Worm (Caenorhabditis elegans) whole organism, mixed stage, embryonic: ENCODE results near the gene D1079.1.

Experiments used
- M03D4.4 ChIP-seq: sonication (generic microtip); optimal IDR thresholded peaks from 2 replicates; lab custom pipeline; 2017; ENCODE audit warnings: mild to moderate bottlenecking, missing genetic modification characterization, missing compliant biosample characterization
- bed-3 ChIP-seq: fragments of 200-800 bp; sonication (Bioruptor generic); optimal IDR thresholded peaks from 3 replicates; lab custom pipeline; 2018; ENCODE audit warnings: mild to moderate bottlenecking, missing genetic modification characterization, moderate library complexity, missing compliant biosample characterization
- blmp-1 ChIP-seq: fragments of 150-350 bp; optimal IDR thresholded peaks from 2 replicates; lab custom pipeline; 2014; ENCODE audit warnings: missing biosample characterization, missing genetic modification characterization
- ces-1 ChIP-seq: fragments of 150-350 bp; optimal IDR thresholded peaks from 2 replicates; lab custom pipeline; 2014; ENCODE audit warnings: missing biosample characterization, missing genetic modification reagents, missing genetic modification characterization
- cnd-1 ChIP-seq: fragments of 200-800 bp; sonication (Bioruptor generic); optimal IDR thresholded peaks from 2 replicates; lab custom pipeline; 2018; ENCODE audit warnings: mild to moderate bottlenecking, missing genetic modification characterization, missing compliant biosample characterization
- elt-3 ChIP-seq: fragments of 150-350 bp; optimal IDR thresholded peaks from 2 replicates; lab custom pipeline; 2014; ENCODE audit warnings: missing biosample characterization, missing genetic modification characterization
- hlh-1 ChIP-seq: fragments of 150-350 bp; optimal IDR thresholded peaks from 2 replicates; lab custom pipeline; 2014; ENCODE audit warnings: missing biosample characterization, missing genetic modification reagents, missing genetic modification characterization
- lsy-2 ChIP-seq: fragments of 150-350 bp; optimal IDR thresholded peaks from 2 replicates; lab custom pipeline; 2014; ENCODE audit warnings: missing biosample characterization, missing genetic modification characterization
- mab-5 ChIP-seq: fragments of 150-350 bp; optimal IDR thresholded peaks from 2 replicates; lab custom pipeline; 2014; ENCODE audit warnings: missing biosample characterization, missing genetic modification characterization
- mls-2 ChIP-seq: sonication (generic microtip); optimal IDR thresholded peaks from 2 replicates; lab custom pipeline; 2016; ENCODE audit warnings: mild to moderate bottlenecking, missing genetic modification characterization, moderate library complexity, missing compliant biosample characterization
- nhr-237 ChIP-seq: fragments of 150-350 bp; optimal IDR thresholded peaks from 2 replicates; lab custom pipeline; 2014; ENCODE audit warnings: missing biosample characterization, missing genetic modification characterization
- nhr-28 ChIP-seq: fragments of 150-350 bp; optimal IDR thresholded peaks from 2 replicates; lab custom pipeline; 2014; ENCODE audit warnings: missing biosample characterization, missing genetic modification characterization
- pha-4 ChIP-seq: fragments of 150-350 bp; optimal IDR thresholded peaks from 2 replicates; lab custom pipeline; 2018; ENCODE audit warnings: missing biosample characterization, missing genetic modification reagents, missing genetic modification characterization
- snpc-4 ChIP-seq: fragments of 150-350 bp; optimal IDR thresholded peaks from 2 replicates; lab custom pipeline; 2014; ENCODE audit warnings: missing biosample characterization, missing genetic modification characterization
- sptf-1 ChIP-seq: sonication (generic microtip); optimal IDR thresholded peaks from 2 replicates; lab custom pipeline; 2017; ENCODE audit warnings: mild to moderate bottlenecking, missing genetic modification characterization, moderate library complexity, missing compliant biosample characterization
- tbx-8 ChIP-seq: fragments of 200-800 bp; sonication (Bioruptor generic); optimal IDR thresholded peaks from 2 replicates; lab custom pipeline; 2018; ENCODE audit warnings: mild to moderate bottlenecking, missing genetic modification characterization, moderate library complexity, missing compliant biosample characterization
- unc-120 ChIP-seq: sonication (generic microtip); optimal IDR thresholded peaks from 2 replicates; lab custom pipeline; 2017; ENCODE audit warnings: missing genetic modification characterization, missing compliant biosample characterization; ENCODE audit not compliant: poor library complexity, severe bottlenecking
- unc-39 ChIP-seq: fragments of 150-350 bp; optimal IDR thresholded peaks from 2 replicates; lab custom pipeline; 2014; ENCODE audit warnings: missing biosample characterization, missing genetic modification characterization
- unc-62 ChIP-seq: fragments of 150-350 bp; optimal IDR thresholded peaks from 2 replicates; lab custom pipeline; 2014; ENCODE audit warnings: missing biosample characterization, missing genetic modification reagents, missing genetic modification characterization
- zip-8 ChIP-seq: fragments of 150-350 bp; optimal IDR thresholded peaks from 2 replicates; lab custom pipeline; 2014; ENCODE audit warnings: missing biosample characterization, missing genetic modification characterization
- ztf-11 ChIP-seq: fragments of 150-350 bp; optimal IDR thresholded peaks from 2 replicates; lab custom pipeline; 2014; ENCODE audit warnings: missing biosample characterization, missing genetic modification characterization

D1079.1 gene

ce11 chrX:4451936-4452335 lies 49.0 kb downstream of the D1079.1 start:
- TF ChIP-seq ztf-11 (tag; lab: Kevin White, UChicago) (no peak), bed-3 (no peak)

- no peak for TF ChIP-seq unc-120 (tag; lab: Kevin White, UChicago)
- TF ChIP-seq tbx-8 (GFP tag; lab: Kevin White, UChicago), result no peak
These were observed 50.1 kb downstream of the D1079.1 start for ce11 chrX:4453101-4453500.

- TF ChIP-seq elt-3 (tag; lab: Kevin White, UChicago), result no peak
- no peak for TF ChIP-seq nhr-237 (tag; lab: Kevin White, UChicago)
- no peak for TF ChIP-seq zip-8
- no peak for TF ChIP-seq M03D4.4 (tag; lab: Kevin White, UChicago)
- TF ChIP-seq unc-62, result no peak
- TF ChIP-seq blmp-1 (tag; lab: Kevin White, UChicago), result no peak
- TF ChIP-seq lsy-2, result no peak
- TF ChIP-seq hlh-1 (tag; lab: Kevin White, UChicago), result no peak
- no peak for TF ChIP-seq cnd-1
- no peak for TF ChIP-seq nhr-28 (tag; lab: Kevin White, UChicago)
- no peak for TF ChIP-seq sptf-1 (tag; lab: Kevin White, UChicago)
- no peak for TF ChIP-seq snpc-4 (tag; lab: Kevin White, UChicago)
- TF ChIP-seq unc-120 (tag; lab: Kevin White, UChicago), result no peak
These were observed 50.9 kb downstream of the D1079.1 start, which contains the start of gene F02E8.4 for ce11 chrX:4453820-4454219. Gene F02E8.4 (plus strand): TSS chrX:4454120.

- TF ChIP-seq unc-39 (tag; lab: Kevin White, UChicago), result no peak
- peak; percentile 50 for TF ChIP-seq hlh-1 (tag; lab: Kevin White, UChicago)
- peak; percentile 34 for TF ChIP-seq cnd-1
- peak; percentile 53 for TF ChIP-seq unc-120 (tag; lab: Kevin White, UChicago)
- no peak for TF ChIP-seq mab-5 (tag; lab: Kevin White, UChicago)
- peak; percentile 19 for TF ChIP-seq pha-4 (tag; lab: Kevin White, UChicago)
- TF ChIP-seq ces-1 (GFP tag; lab: Kevin White, UChicago), result peak; percentile 57
- TF ChIP-seq mls-2 (tag; lab: Kevin White, UChicago), result peak; percentile 33
- peak; percentile 37 for TF ChIP-seq sptf-1 (tag; lab: Kevin White, UChicago)
- TF ChIP-seq nhr-28 (tag; lab: Kevin White, UChicago), result no peak
These were observed 54.9 kb downstream of the D1079.1 start, which contains the start of gene aps-2 for ce11 chrX:4457853-4458322. Gene aps-2 (plus strand): TSS chrX:4458272.
